Worm (Caenorhabditis elegans) whole organism, young adult: ENCODE results near the gene tni-4.

Source experiments
- B0261.1 ChIP-seq: sonication (generic microtip); optimal IDR thresholded peaks from 2 replicates; lab custom pipeline; 2016; ENCODE audit warnings: mild to moderate bottlenecking, missing genetic modification characterization, moderate library complexity, missing compliant biosample characterization
- C17E4.6 ChIP-seq: fragments of 200-800 bp; sonication (Bioruptor generic); IDR thresholded peaks from 2 replicates; pipeline ENCODE4 v1.3.6; 2022; ENCODE audit warnings: missing genetic modification reagents, missing genetic modification characterization, missing compliant biosample characterization
- F10E7.11 ChIP-seq: sonication (generic microtip); optimal IDR thresholded peaks from 2 replicates; lab custom pipeline; 2017; ENCODE audit warnings: mild to moderate bottlenecking, missing genetic modification characterization, moderate library complexity, missing compliant biosample characterization
- F55B11.4 ChIP-seq: sonication (generic microtip); optimal IDR thresholded peaks from 2 replicates; lab custom pipeline; 2016; ENCODE audit warnings: missing compliant biosample characterization, missing genetic modification characterization, borderline replicate concordance; ENCODE audit not compliant: insufficient read depth
- F57C9.4 ChIP-seq: sonication (generic microtip); optimal IDR thresholded peaks from 2 replicates; lab custom pipeline; 2017; ENCODE audit warnings: mild to moderate bottlenecking, missing genetic modification characterization, missing compliant biosample characterization
- K12H6.12 ChIP-seq: fragments of 200-800 bp; sonication (Bioruptor generic); optimal IDR thresholded peaks from 2 replicates; lab custom pipeline; 2018; ENCODE audit warnings: mild to moderate bottlenecking, missing genetic modification characterization, missing compliant biosample characterization
- T26A5.8 ChIP-seq: sonication (generic microtip); optimal IDR thresholded peaks from 2 replicates; lab custom pipeline; 2016; ENCODE audit warnings: missing genetic modification characterization, missing compliant biosample characterization
- Y53G8AR.9 ChIP-seq: fragments of 200-800 bp; sonication (Bioruptor generic); conservative IDR thresholded peaks from 2 replicates; pipeline ENCODE4 v1.3.6; 2022; ENCODE audit warnings: missing genetic modification reagents, missing genetic modification characterization, missing compliant biosample characterization
- Y56A3A.18 ChIP-seq: fragments of 200-800 bp; sonication (Bioruptor generic); IDR thresholded peaks from 2 replicates; pipeline ENCODE4 v1.3.6; 2022; ENCODE audit warnings: missing genetic modification reagents, missing genetic modification characterization, missing compliant biosample characterization
- Y67H2A.10 ChIP-seq: fragments of 200-800 bp; sonication (Bioruptor generic); conservative IDR thresholded peaks from 2 replicates; pipeline ENCODE4 v1.3.6; 2022; ENCODE audit warnings: missing genetic modification reagents, missing genetic modification characterization, missing compliant biosample characterization
- atf-7 ChIP-seq: sonication (generic microtip); optimal IDR thresholded peaks from 2 replicates; lab custom pipeline; 2017; ENCODE audit warnings: mild to moderate bottlenecking, missing genetic modification characterization, missing compliant biosample characterization
- ccch-3 ChIP-seq: fragments of 200-800 bp; sonication (Bioruptor generic); optimal IDR thresholded peaks from 2 replicates; lab custom pipeline; 2018; ENCODE audit warnings: mild to moderate bottlenecking, missing genetic modification characterization, missing compliant biosample characterization
- cebp-1 ChIP-seq, 2 experiments: fragments of 200-800 bp in 1 of 2; sonication (Bioruptor generic) in 1 of 2; sonication (generic microtip) in 1 of 2; IDR thresholded peaks in 1 of 2; optimal IDR thresholded peaks in 1 of 2; 2 replicates each; pipeline versions ENCODE4 v1.3.6 to Lab custom; 2017 to 2022; ENCODE audit warnings: missing compliant biosample characterization in 2 of 2, missing genetic modification characterization in 2 of 2, mild to moderate bottlenecking in 1 of 2, missing genetic modification reagents in 1 of 2, moderate library complexity in 1 of 2
- cebp-2 ChIP-seq: fragments of 200-800 bp; sonication (Bioruptor generic); IDR thresholded peaks from 2 replicates; pipeline ENCODE4 v1.3.6; 2022; ENCODE audit warnings: missing genetic modification characterization, missing compliant biosample characterization
- ceh-100 ChIP-seq: fragments of 200-800 bp; sonication (Bioruptor generic); IDR thresholded peaks from 2 replicates; pipeline ENCODE4 v1.3.6; 2022; ENCODE audit warnings: missing genetic modification reagents, missing genetic modification characterization, missing compliant biosample characterization
- ceh-91 ChIP-seq: fragments of 200-800 bp; sonication (Bioruptor generic); IDR thresholded peaks from 2 replicates; pipeline ENCODE4 v1.3.6; 2022; ENCODE audit warnings: missing genetic modification reagents, missing genetic modification characterization, missing compliant biosample characterization
- chd-7 ChIP-seq: sonication (generic microtip); optimal IDR thresholded peaks from 2 replicates; lab custom pipeline; 2016; ENCODE audit warnings: mild to moderate bottlenecking, missing genetic modification characterization, moderate library complexity, missing compliant biosample characterization
- die-1 ChIP-seq: sonication (generic microtip); optimal IDR thresholded peaks from 2 replicates; lab custom pipeline; 2016; ENCODE audit warnings: missing genotype, mild to moderate bottlenecking, missing genetic modification characterization, missing compliant biosample characterization
- dox-1 ChIP-seq: fragments of 200-800 bp; sonication (Bioruptor generic); IDR thresholded peaks from 2 replicates; pipeline ENCODE4 v1.3.6; 2022; ENCODE audit warnings: missing genetic modification reagents, missing genetic modification characterization, missing compliant biosample characterization
- dpl-1 ChIP-seq: fragments of 150-350 bp; optimal IDR thresholded peaks from 2 replicates; lab custom pipeline; 2014; ENCODE audit warnings: missing biosample characterization, missing genetic modification reagents, missing genetic modification characterization
- him-1 ChIP-seq: sonication (generic microtip); optimal IDR thresholded peaks from 2 replicates; lab custom pipeline; 2016; ENCODE audit warnings: missing genotype, missing genetic modification reagents, missing genetic modification characterization, missing compliant biosample characterization
- hlh-26 ChIP-seq: fragments of 200-800 bp; sonication (Bioruptor generic); conservative IDR thresholded peaks from 2 replicates; pipeline ENCODE4 v1.3.6; 2022; ENCODE audit warnings: missing genetic modification reagents, missing genetic modification characterization, missing compliant biosample characterization
- hmg-1.2 ChIP-seq: fragments of 200-800 bp; sonication (Bioruptor generic); IDR thresholded peaks from 2 replicates; pipeline ENCODE4 v1.3.6; 2022; ENCODE audit warnings: missing genetic modification reagents, missing genetic modification characterization, missing compliant biosample characterization
- hsf-1 ChIP-seq: fragments of 200-800 bp; sonication (Bioruptor generic); IDR thresholded peaks from 2 replicates; pipeline ENCODE4 v1.3.6; 2022; ENCODE audit warnings: missing genetic modification reagents, missing genetic modification characterization, missing compliant biosample characterization
- lag-1 ChIP-seq: fragments of 200-800 bp; sonication (Bioruptor generic); IDR thresholded peaks from 2 replicates; pipeline ENCODE4 v1.3.6; 2022; ENCODE audit warnings: missing genetic modification reagents, missing genetic modification characterization, missing compliant biosample characterization
- lin-26 ChIP-seq: fragments of 200-800 bp; sonication (Bioruptor generic); IDR thresholded peaks from 2 replicates; pipeline ENCODE4 v1.3.6; 2022; ENCODE audit warnings: missing genetic modification reagents, missing genetic modification characterization, missing compliant biosample characterization
- lin-35 ChIP-seq, 3 experiments: fragments of 150-350 bp in 2 of 3; sonication (generic microtip) in 1 of 3; optimal IDR thresholded peaks; 2 replicates each; lab custom pipeline; 2014 to 2018; ENCODE audit warnings: missing biosample characterization in 3 of 3, missing genetic modification characterization in 3 of 3, missing genetic modification reagents in 3 of 3
- lin-40 ChIP-seq: sonication (generic microtip); optimal IDR thresholded peaks from 2 replicates; lab custom pipeline; 2016; ENCODE audit warnings: missing genetic modification characterization, mild to moderate bottlenecking, missing compliant biosample characterization, missing genotype, missing genetic modification reagents
- lsy-27 ChIP-seq: sonication (generic microtip); optimal IDR thresholded peaks from 2 replicates; lab custom pipeline; 2017; ENCODE audit warnings: missing genetic modification characterization, mild to moderate bottlenecking, missing compliant biosample characterization, antibody characterized with exemption, missing genotype, borderline replicate concordance; ENCODE audit not compliant: insufficient read depth
- madf-10 ChIP-seq: sonication (generic microtip); optimal IDR thresholded peaks from 2 replicates; lab custom pipeline; 2016; ENCODE audit warnings: mild to moderate bottlenecking, missing genetic modification characterization, missing compliant biosample characterization
- madf-8 ChIP-seq: fragments of 200-800 bp; sonication (Bioruptor generic); conservative IDR thresholded peaks from 2 replicates; pipeline ENCODE4 v1.3.6; 2022; ENCODE audit warnings: missing genetic modification reagents, missing genetic modification characterization, missing compliant biosample characterization
- nfya-2 ChIP-seq: fragments of 200-800 bp; sonication (Bioruptor generic); IDR thresholded peaks from 2 replicates; pipeline ENCODE4 v1.3.6; 2022; ENCODE audit warnings: missing genetic modification reagents, missing genetic modification characterization, missing compliant biosample characterization
- nhr-179 ChIP-seq: sonication (generic microtip); optimal IDR thresholded peaks from 2 replicates; lab custom pipeline; 2016; ENCODE audit warnings: mild to moderate bottlenecking, missing genetic modification characterization, missing compliant biosample characterization
- nhr-90 ChIP-seq: sonication (generic microtip); optimal IDR thresholded peaks from 2 replicates; lab custom pipeline; 2016; ENCODE audit warnings: missing genotype, mild to moderate bottlenecking, missing genetic modification characterization, missing compliant biosample characterization
- rec-8 ChIP-seq, 2 experiments: sonication (generic microtip); optimal IDR thresholded peaks; 2 replicates each; lab custom pipeline; 2016; ENCODE audit warnings: mild to moderate bottlenecking in 2 of 2, missing genetic modification characterization in 2 of 2, missing genetic modification reagents in 2 of 2, missing genotype in 2 of 2, missing biosample characterization in 1 of 2, missing compliant biosample characterization in 1 of 2, moderate library complexity in 1 of 2
- sea-2 ChIP-seq: fragments of 200-800 bp; sonication (Bioruptor generic); IDR thresholded peaks from 2 replicates; pipeline ENCODE4 v1.3.6; 2022; ENCODE audit warnings: missing genetic modification characterization, missing compliant biosample characterization
- snpc-1.3 ChIP-seq: sonication (generic microtip); optimal IDR thresholded peaks from 2 replicates; lab custom pipeline; 2017; ENCODE audit warnings: missing genetic modification characterization, mild to moderate bottlenecking, missing compliant biosample characterization, antibody characterized with exemption, moderate library complexity, missing genotype, missing genetic modification reagents; ENCODE audit not compliant: insufficient read depth
- snpc-4 ChIP-seq, 5 experiments: fragments of 150-350 bp in 1 of 5; sonication (generic microtip) in 4 of 5; optimal IDR thresholded peaks; 2 replicates each; lab custom pipeline; 2014 to 2018; ENCODE audit warnings: missing genetic modification characterization in 5 of 5, missing biosample characterization in 3 of 5, antibody characterized with exemption in 2 of 5, mild to moderate bottlenecking in 2 of 5, missing compliant biosample characterization in 2 of 5, missing genotype in 2 of 5, moderate library complexity in 2 of 5, missing genetic modification reagents in 1 of 5
- tlf-1 ChIP-seq: fragments of 200-800 bp; sonication (Bioruptor generic); optimal IDR thresholded peaks from 2 replicates; lab custom pipeline; 2018; ENCODE audit warnings: mild to moderate bottlenecking, missing genetic modification characterization, missing compliant biosample characterization
- unc-62 ChIP-seq: fragments of 150-350 bp; optimal IDR thresholded peaks from 2 replicates; lab custom pipeline; 2014; ENCODE audit warnings: missing biosample characterization, missing genetic modification reagents, missing genetic modification characterization
- xnd-1 ChIP-seq: sonication (generic microtip); optimal IDR thresholded peaks from 2 replicates; lab custom pipeline; 2016; ENCODE audit warnings: missing genotype, missing genetic modification reagents, missing genetic modification characterization, missing compliant biosample characterization
- zfh-2 ChIP-seq: fragments of 200-800 bp; sonication (Bioruptor generic); conservative IDR thresholded peaks from 2 replicates; pipeline ENCODE4 v1.3.6; 2022; ENCODE audit warnings: missing genetic modification reagents, missing genetic modification characterization, missing compliant biosample characterization
- zim-3 ChIP-seq: sonication (generic microtip); optimal IDR thresholded peaks from 2 replicates; lab custom pipeline; 2017; ENCODE audit warnings: mild to moderate bottlenecking, missing genetic modification characterization, moderate library complexity, missing compliant biosample characterization
- ztf-18 ChIP-seq: sonication (generic microtip); optimal IDR thresholded peaks from 2 replicates; lab custom pipeline; 2016; ENCODE audit warnings: missing genotype, mild to moderate bottlenecking, missing genetic modification characterization, missing compliant biosample characterization
- ztf-22 ChIP-seq: fragments of 200-800 bp; sonication (Bioruptor generic); optimal IDR thresholded peaks from 2 replicates; lab custom pipeline; 2018; ENCODE audit warnings: mild to moderate bottlenecking, missing genetic modification characterization, moderate library complexity, missing compliant biosample characterization
- ztf-6 ChIP-seq: fragments of 200-800 bp; sonication (Bioruptor generic); IDR thresholded peaks from 2 replicates; pipeline ENCODE4 v1.3.6; 2022; ENCODE audit warnings: missing genetic modification reagents, missing genetic modification characterization, missing compliant biosample characterization

tni-4 gene

DNA sequence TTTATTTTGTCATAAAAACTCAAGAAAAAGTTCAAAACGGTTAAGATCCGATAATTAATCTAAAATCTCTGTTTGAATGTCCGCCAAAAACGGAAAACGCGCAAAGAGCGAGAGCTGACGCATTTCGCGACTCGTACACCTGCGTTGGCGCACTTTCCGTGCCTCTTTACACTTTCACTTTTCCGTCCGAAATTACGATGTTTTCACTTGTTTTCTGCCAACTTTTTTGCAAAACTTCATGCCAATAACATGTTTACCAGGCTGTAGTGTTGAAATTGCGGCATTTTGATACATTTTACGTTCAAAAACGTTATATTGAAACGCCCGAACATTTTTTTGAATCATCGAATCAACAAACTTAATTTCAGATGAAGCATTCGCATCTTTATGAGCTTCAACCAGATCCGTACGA is 20.6 kb upstream of the tni-4 start, which contains the start of gene W03F8.4 (continued):
- TF ChIP-seq him-1 (tag; lab: Kevin White, UChicago) (peak; percentile 53), ceh-100 (GFP tag; lab: Robert Waterston, UW) (peak; percentile 83), Y56A3A.18 (GFP tag; lab: Robert Waterston, UW) (peak; percentile 83; the same call in 1 of the 2 replicates), lag-1 (GFP tag; lab: Robert Waterston, UW) (no peak), snpc-1.3 (tag; lab: Kevin White, UChicago) (peak; percentile 89), sea-2 (GFP tag; lab: Robert Waterston, UW) (no peak), ztf-18 (tag; lab: Kevin White, UChicago) (peak; percentile 98), ceh-91 (peak; percentile 73), F55B11.4 (tag; lab: Kevin White, UChicago) (no peak), madf-8 (GFP tag; lab: Robert Waterston, UW) (peak; percentile 45), B0261.1 (tag; lab: Kevin White, UChicago) (peak; percentile 0), ztf-6 (GFP tag; lab: Robert Waterston, UW) (no peak), lin-35 (GFP tag; optimal IDR thresholded peaks at IDR 0.05; lab: Kevin White, UChicago) (peak; percentile 41 to 97 (median 82)), F10E7.11 (no peak), chd-7 (peak; percentile 36), xnd-1 (tag; lab: Kevin White, UChicago) (peak; percentile 59), nfya-2 (no peak), zim-3 (tag; lab: Kevin White, UChicago) (peak; percentile 25), lin-40 (peak; percentile 94), die-1 (no peak), cebp-1 (GFP tag; IDR thresholded peaks at IDR 0.05; lab: Robert Waterston, UW) (peak; percentile 47; the same call in 1 of the 2 replicates), cebp-1 (tag; optimal IDR thresholded peaks at IDR 0.05; lab: Kevin White, UChicago) (peak; percentile 84), snpc-4 (GFP tag; optimal IDR thresholded peaks at IDR 0.05; lab: Kevin White, UChicago) (peak; percentile 88), snpc-4 (tag; optimal IDR thresholded peaks at IDR 0.05; lab: Kevin White, UChicago) (peak; percentile 82 to 95 (median 94)), lsy-27 (tag; lab: Kevin White, UChicago) (no peak), T26A5.8 (tag; lab: Kevin White, UChicago) (no peak), Y53G8AR.9 (peak; percentile 94), ccch-3 (GFP tag; lab: Kevin White, UChicago) (no peak), atf-7 (peak; percentile 42), C17E4.6 (GFP tag; lab: Robert Waterston, UW) (peak; percentile 76; the same call in 1 of the 2 replicates), unc-62 (GFP tag; lab: Kevin White, UChicago) (no peak), cebp-2 (no peak), dpl-1 (GFP tag; lab: Kevin White, UChicago) (peak; percentile 92), hsf-1 (peak; percentile 75), lin-26 (GFP tag; lab: Robert Waterston, UW) (0 out of 2 replicates have a peak, but pooled peaks have one; percentile 35), F57C9.4 (no peak), rec-8 (tag; optimal IDR thresholded peaks at IDR 0.05; lab: Kevin White, UChicago) (no peak), Y67H2A.10 (no peak), nhr-90 (tag; lab: Kevin White, UChicago) (no peak), tlf-1 (GFP tag; lab: Kevin White, UChicago) (peak; percentile 91), nhr-179 (tag; lab: Kevin White, UChicago) (no peak), hmg-1.2 (GFP tag; lab: Robert Waterston, UW) (peak; percentile 68), madf-10 (tag; lab: Kevin White, UChicago) (peak; percentile 51), zfh-2 (peak; percentile 56; the same call in 1 of the 2 replicates), dox-1 (GFP tag; lab: Robert Waterston, UW) (peak; percentile 96), hlh-26 (GFP tag; lab: Robert Waterston, UW) (no peak), ztf-22 (no peak), K12H6.12 (tag; lab: Kevin White, UChicago) (peak; percentile 44)
